Worm (Caenorhabditis elegans): ENCODE data around the gene F59A6.10.

DNA sequence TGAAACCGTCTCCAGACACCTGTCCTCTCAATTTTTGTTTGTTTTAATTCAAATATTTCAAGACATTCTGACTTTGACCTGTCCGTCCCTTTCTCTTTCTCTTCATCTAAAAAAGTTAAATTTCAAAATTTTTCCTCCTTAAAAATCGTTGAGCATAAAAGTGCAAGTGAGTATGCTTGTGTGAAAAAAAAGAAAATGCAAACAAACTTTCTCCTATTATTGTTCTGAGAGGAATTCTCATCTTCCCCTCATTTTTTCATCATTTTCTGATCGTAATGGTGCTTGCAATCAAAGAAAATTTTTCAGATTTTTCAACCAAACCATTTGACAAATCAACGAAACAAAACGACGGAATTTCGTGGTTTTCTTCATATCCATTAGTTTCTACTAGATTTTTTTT lies 34.9 kb upstream of the F59A6.10 start, which contains the start of gene shc-2:
- no peak for TF ChIP-seq unc-62 (GFP tag; optimal IDR thresholded peaks at IDR 0.05)
- TF ChIP-seq snpc-4 (tag; optimal IDR thresholded peaks at IDR 0.05): no peak
- no peak for TF ChIP-seq unc-39 (tag; optimal IDR thresholded peaks at IDR 0.05)
- TF ChIP-seq sptf-1 (tag; optimal IDR thresholded peaks at IDR 0.05): no peak
- no peak for TF ChIP-seq lsy-2 (tag; optimal IDR thresholded peaks at IDR 0.05)
- no peak for TF ChIP-seq nhr-2 (tag; optimal IDR thresholded peaks at IDR 0.05)
- TF ChIP-seq nhr-237 (tag; optimal IDR thresholded peaks at IDR 0.05): no peak
- no peak for TF ChIP-seq hlh-1 (tag; optimal IDR thresholded peaks at IDR 0.05)
- no peak for TF ChIP-seq nhr-76 (tag; optimal IDR thresholded peaks at IDR 0.05)
- no peak for TF ChIP-seq nhr-28 (tag; optimal IDR thresholded peaks at IDR 0.05)
- no peak for TF ChIP-seq mep-1 (tag; optimal IDR thresholded peaks at IDR 0.05)

Data from whole organism, mixed stage, embryonic.